3 fruit fly cellular contexts compared by ENCODE assay signal in genomic region chrX:9090057-9090358, dm6.
TF ChIP-seq lines count a peak whose summit lies in the region.

No protein-coding gene starts in this region.

- TF ChIP-seq CTCF in whole organism, embryonic (GFP tag; optimal IDR thresholded peaks at IDR 0.05; lab: Kevin White, UChicago), result no peak

TF ChIP-seq in whole organism, adult, 20 proteins besides CTCF, POLR2A, EP300 and RAD21:
- TF ChIP-seq kay (GFP tag; lab: Kevin White, UChicago; ENCODE audit: borderline replicate concordance) (peak; percentile 70), cnc (optimal IDR thresholded peaks at IDR 0.05; lab: Kevin White, UChicago) (peak in 1 of 2 experiments; percentile 32), Mnt (GFP tag; optimal IDR thresholded peaks at IDR 0.05; lab: Kevin White, UChicago) (no peak)

TF ChIP-seq in whole organism, embryonic, 481 proteins besides CTCF, POLR2A, EP300 and RAD21:
- no peak for TF ChIP-seq Oli (tag; optimal IDR thresholded peaks at IDR 0.05; lab: Kevin White, UChicago)
- no peak for TF ChIP-seq z (GFP tag; IDR thresholded peaks at IDR 0.05; lab: Robert Waterston, UW)
- no peak for TF ChIP-seq CG14014 (GFP tag; IDR thresholded peaks at IDR 0.05; lab: Robert Waterston, UW)
- no peak for TF ChIP-seq CG16779 (GFP tag; IDR thresholded peaks at IDR 0.05; lab: Robert Waterston, UW)
- no peak for TF ChIP-seq CG8290 (GFP tag; optimal IDR thresholded peaks at IDR 0.05; lab: Kevin White, UChicago)
- no peak for TF ChIP-seq CG8290 (tag; optimal IDR thresholded peaks at IDR 0.05; lab: Kevin White, UChicago)
- no peak for TF ChIP-seq CG32772 (GFP tag; IDR thresholded peaks at IDR 0.05; lab: Robert Waterston, UW)
- peak; percentile 38; the same call in 1 of the 2 replicates for TF ChIP-seq Drgx (GFP tag; IDR thresholded peaks at IDR 0.05; lab: Robert Waterston, UW)
- no peak for TF ChIP-seq CG17359 (tag; optimal IDR thresholded peaks at IDR 0.05; lab: Kevin White, UChicago)
- no peak for TF ChIP-seq CG11456 (GFP tag; IDR thresholded peaks at IDR 0.05; lab: Robert Waterston, UW)
- TF ChIP-seq Ets97D (GFP tag; optimal IDR thresholded peaks at IDR 0.05; lab: Kevin White, UChicago), result no peak
- no peak for TF ChIP-seq CG2678 (tag; optimal IDR thresholded peaks at IDR 0.05; lab: Kevin White, UChicago)
- no peak for TF ChIP-seq gcm2 (GFP tag; optimal IDR thresholded peaks at IDR 0.05; lab: Kevin White, UChicago)
- no peak for TF ChIP-seq croc (GFP tag; conservative IDR thresholded peaks at IDR 0.05; lab: Robert Waterston, UW)
- peak; percentile 68 for TF ChIP-seq sens (GFP tag; lab: Kevin White, UChicago)
- TF ChIP-seq Gug (GFP tag; IDR thresholded peaks at IDR 0.05; lab: Robert Waterston, UW), result no peak
- no peak for TF ChIP-seq ranshi (GFP tag; IDR thresholded peaks at IDR 0.05; lab: Robert Waterston, UW)
- TF ChIP-seq sr (GFP tag; IDR thresholded peaks at IDR 0.05; lab: Robert Waterston, UW), result no peak
- peak; percentile 62 for TF ChIP-seq bigmax (GFP tag; optimal IDR thresholded peaks at IDR 0.05; lab: Kevin White, UChicago)
- no peak for TF ChIP-seq wek (GFP tag; optimal IDR thresholded peaks at IDR 0.05; lab: Kevin White, UChicago)
- TF ChIP-seq Dref (GFP tag; IDR thresholded peaks at IDR 0.05; lab: Robert Waterston, UW), result no peak
- TF ChIP-seq Hr51 (GFP tag; optimal IDR thresholded peaks at IDR 0.05; lab: Kevin White, UChicago), result no peak
- TF ChIP-seq CG12769 (tag; optimal IDR thresholded peaks at IDR 0.05; lab: Kevin White, UChicago), result no peak
- TF ChIP-seq CrebB (tag; optimal IDR thresholded peaks at IDR 0.05; lab: Kevin White, UChicago), result no peak
- peak; percentile 6 for TF ChIP-seq lilli (GFP tag; optimal IDR thresholded peaks at IDR 0.05; lab: Kevin White, UChicago)
- TF ChIP-seq fd96Cb (tag; optimal IDR thresholded peaks at IDR 0.05; lab: Kevin White, UChicago), result no peak
- no peak for TF ChIP-seq fd3F (GFP tag; optimal IDR thresholded peaks at IDR 0.05; lab: Kevin White, UChicago)
- no peak for TF ChIP-seq CG32532 (GFP tag; IDR thresholded peaks at IDR 0.05; lab: Robert Waterston, UW)
- TF ChIP-seq CG1603 (tag; optimal IDR thresholded peaks at IDR 0.05; lab: Kevin White, UChicago), result peak; percentile 95
- no peak for TF ChIP-seq yki (optimal IDR thresholded peaks at IDR 0.05; lab: Kevin White, UChicago)
- TF ChIP-seq otp (GFP tag; IDR thresholded peaks at IDR 0.05; lab: Robert Waterston, UW), result no peak
- no peak for TF ChIP-seq Nf-YC (tag; optimal IDR thresholded peaks at IDR 0.05; lab: Kevin White, UChicago)
- TF ChIP-seq zf30C (GFP tag; optimal IDR thresholded peaks at IDR 0.05; lab: Kevin White, UChicago), result no peak
- TF ChIP-seq CG31388 (GFP tag; optimal IDR thresholded peaks at IDR 0.05; lab: Kevin White, UChicago), result no peak
- no peak for TF ChIP-seq CG16813 (GFP tag; IDR thresholded peaks at IDR 0.05; lab: Robert Waterston, UW; ENCODE audit: partially characterized antibody)
- TF ChIP-seq hb (GFP tag; IDR thresholded peaks at IDR 0.05; lab: Robert Waterston, UW; ENCODE audit: partially characterized antibody), result no peak
- TF ChIP-seq CG10147 (GFP tag; optimal IDR thresholded peaks at IDR 0.05; lab: Kevin White, UChicago), result no peak
- TF ChIP-seq Blimp-1 (GFP tag; optimal IDR thresholded peaks at IDR 0.05; lab: Kevin White, UChicago), result no peak
- no peak for TF ChIP-seq CG9932 (GFP tag; IDR thresholded peaks at IDR 0.05; lab: Robert Waterston, UW)
- TF ChIP-seq CG7987 (GFP tag; optimal IDR thresholded peaks at IDR 0.05; lab: Kevin White, UChicago), result no peak
- TF ChIP-seq CG2116 (GFP tag; optimal IDR thresholded peaks at IDR 0.05; lab: Kevin White, UChicago), result no peak
- no peak for TF ChIP-seq CkIIα-i1 (GFP tag; IDR thresholded peaks at IDR 0.05; lab: Robert Waterston, UW)

TF ChIP-seq in whole organism, prepupa, 60 proteins besides CTCF, POLR2A, EP300 and RAD21:
- TF ChIP-seq CG32006 (GFP tag; optimal IDR thresholded peaks at IDR 0.05; lab: Kevin White, UChicago) (no peak), svp (GFP tag; lab: Kevin White, UChicago) (peak; percentile 72), CG3032 (tag; optimal IDR thresholded peaks at IDR 0.05; lab: Kevin White, UChicago) (no peak), CG11294 (GFP tag; IDR thresholded peaks at IDR 0.05; lab: Robert Waterston, UW) (no peak), CG6163 (GFP tag; IDR thresholded peaks at IDR 0.05; lab: Robert Waterston, UW) (no peak), CG6854 (GFP tag; optimal IDR thresholded peaks at IDR 0.05; lab: Kevin White, UChicago) (no peak), Smox (GFP tag; optimal IDR thresholded peaks at IDR 0.05; lab: Kevin White, UChicago) (no peak), Sox102F (GFP tag; optimal IDR thresholded peaks at IDR 0.05; lab: Kevin White, UChicago) (no peak)
TF ChIP-seq in whole organism, prepupa: peak in this region for 1.
